Fruit fly (Drosophila melanogaster): ENCODE results near the gene Pif1.

DNA sequence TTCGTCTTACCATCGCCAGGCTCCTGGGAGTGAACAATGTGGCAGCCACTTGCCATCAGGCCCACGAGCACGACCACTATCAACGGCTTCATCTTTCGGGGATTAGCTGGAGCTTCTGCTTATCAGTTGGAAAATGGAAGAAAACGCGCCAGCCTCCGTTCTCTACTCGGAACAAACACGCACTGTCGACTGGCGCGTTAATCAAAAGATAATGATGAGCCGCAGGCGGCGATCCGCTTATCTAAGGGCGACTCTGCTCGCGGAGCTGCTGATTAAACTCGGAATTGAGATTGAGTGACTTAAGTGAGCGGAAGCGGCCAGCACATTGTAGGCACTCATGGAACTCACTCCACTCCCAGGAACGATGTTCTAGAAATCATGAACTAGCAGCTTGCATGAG, 8.0 kb downstream of the Pif1 start, which contains the start of gene CG3246:
- TF ChIP-seq CG8478 (optimal IDR thresholded peaks at IDR 0.05): no peak
- no peak for TF ChIP-seq Dll (optimal IDR thresholded peaks at IDR 0.05)
- no peak for TF ChIP-seq pan (optimal IDR thresholded peaks at IDR 0.05)
- TF ChIP-seq usp (GFP tag; optimal IDR thresholded peaks at IDR 0.05): no peak
- no peak for TF ChIP-seq psq (optimal IDR thresholded peaks at IDR 0.05)
- TF ChIP-seq EcR (GFP tag; optimal IDR thresholded peaks at IDR 0.05): no peak

Measured in whole organism.